Fruit fly (Drosophila melanogaster) whole organism, prepupa: Measurements from ENCODE around the gene Trf.

ENCODE experiments used
- Blimp-1 ChIP-seq: fragments of 200-800 bp; sonication (Bioruptor generic); optimal IDR thresholded peaks from 3 replicates; lab custom pipeline; 2017; ENCODE audit warnings: missing biosample characterization, missing genetic modification characterization, mild to moderate bottlenecking, moderate library complexity, missing genetic modification reagents
- CG11294 ChIP-seq: fragments of 200-800 bp; sonication (Bioruptor generic); IDR thresholded peaks from 2 replicates; pipeline ENCODE4 v1.3.6; 2022; ENCODE audit warnings: missing biosample characterization, missing genetic modification characterization
- CG11762 ChIP-seq: fragments of 200-800 bp; sonication (Bioruptor generic); optimal IDR thresholded peaks from 3 replicates; lab custom pipeline; 2016; ENCODE audit warnings: missing biosample characterization, missing genetic modification characterization; ENCODE audit not compliant: insufficient read depth
- CG11902 ChIP-seq: fragments of 200-800 bp; sonication (Bioruptor generic); optimal IDR thresholded peaks from 3 replicates; lab custom pipeline; 2016; ENCODE audit warnings: missing biosample characterization, missing genetic modification characterization
- CG15336 ChIP-seq: fragments of 200-800 bp; sonication (Bioruptor generic); IDR thresholded peaks from 2 replicates; pipeline ENCODE4 v1.3.6; 2022; ENCODE audit warnings: missing biosample characterization, missing genetic modification characterization
- CG1621 ChIP-seq: fragments of 200-800 bp; sonication (Bioruptor generic); optimal IDR thresholded peaks from 3 replicates; lab custom pipeline; 2018; ENCODE audit warnings: missing biosample characterization, mild to moderate bottlenecking, missing genetic modification characterization
- CG34406 ChIP-seq: fragments of 200-800 bp; sonication (Bioruptor generic); optimal IDR thresholded peaks from 3 replicates; lab custom pipeline; 2016; ENCODE audit warnings: missing biosample characterization, missing genetic modification characterization
- CG3919 ChIP-seq: fragments of 200-800 bp; sonication (Bioruptor generic); optimal IDR thresholded peaks from 3 replicates; lab custom pipeline; 2016; ENCODE audit warnings: missing biosample characterization, missing genetic modification characterization
- CG4318 ChIP-seq: fragments of 200-800 bp; sonication (Bioruptor generic); optimal IDR thresholded peaks from 3 replicates; lab custom pipeline; 2017; ENCODE audit warnings: missing biosample characterization, mild to moderate bottlenecking, missing genetic modification characterization
- CG6163 ChIP-seq: fragments of 200-800 bp; sonication (Bioruptor generic); IDR thresholded peaks from 3 replicates; pipeline ENCODE4 v1.3.6; 2022; ENCODE audit warnings: missing biosample characterization, missing genetic modification characterization
- CG6792 ChIP-seq: fragments of 200-800 bp; sonication (Bioruptor generic); optimal IDR thresholded peaks from 3 replicates; lab custom pipeline; 2016; ENCODE audit warnings: missing biosample characterization, missing genetic modification characterization
- CG6808 ChIP-seq: fragments of 200-800 bp; sonication (Bioruptor generic); optimal IDR thresholded peaks from 3 replicates; lab custom pipeline; 2017; ENCODE audit warnings: missing biosample characterization, missing genetic modification characterization, mild to moderate bottlenecking, moderate library complexity, missing genetic modification reagents
- CG6854 ChIP-seq: fragments of 200-800 bp; sonication (Bioruptor generic); optimal IDR thresholded peaks from 2 replicates; lab custom pipeline; 2017; ENCODE audit warnings: missing biosample characterization, mild to moderate bottlenecking, missing genetic modification characterization
- CG7368 ChIP-seq: fragments of 200-800 bp; sonication (Bioruptor generic); optimal IDR thresholded peaks from 3 replicates; lab custom pipeline; 2016; ENCODE audit warnings: missing biosample characterization, missing genetic modification characterization
- CG8119 ChIP-seq: fragments of 200-800 bp; sonication (Bioruptor generic); IDR thresholded peaks from 3 replicates; pipeline ENCODE4 v1.3.6; 2022; ENCODE audit warnings: missing biosample characterization, missing genetic modification characterization
- CG9139 ChIP-seq: fragments of 200-800 bp; sonication (Bioruptor generic); optimal IDR thresholded peaks from 3 replicates; lab custom pipeline; 2017; ENCODE audit warnings: missing biosample characterization, mild to moderate bottlenecking, missing genetic modification characterization
- Eip75B ChIP-seq: fragments of 200-800 bp; sonication (Bioruptor generic); optimal IDR thresholded peaks from 3 replicates; lab custom pipeline; 2016; ENCODE audit warnings: missing biosample characterization, missing genetic modification characterization
- Eip78C ChIP-seq: fragments of 200-800 bp; sonication (Bioruptor generic); peaks from one replicate; lab custom pipeline; 2016; ENCODE audit warnings: missing biosample characterization, missing genetic modification characterization
- Ets21C ChIP-seq: fragments of 200-800 bp; sonication (Bioruptor generic); optimal IDR thresholded peaks from 3 replicates; lab custom pipeline; 2016; ENCODE audit warnings: missing biosample characterization, missing genetic modification characterization
- Ets96B ChIP-seq: fragments of 200-800 bp; optimal IDR thresholded peaks from 2 replicates; lab custom pipeline; 2019; ENCODE audit warnings: missing biosample characterization, mild to moderate bottlenecking, missing genetic modification characterization, moderate library complexity
- Hr38 ChIP-seq: sonication (Bioruptor generic); optimal IDR thresholded peaks from 2 replicates; lab custom pipeline; 2016; ENCODE audit warnings: missing biosample characterization, missing genetic modification characterization
- Hr39 ChIP-seq: fragments of 200-800 bp; sonication (Bioruptor generic); optimal IDR thresholded peaks from 2 replicates; lab custom pipeline; 2016; ENCODE audit warnings: missing biosample characterization, missing genetic modification characterization
- Hr4 ChIP-seq: fragments of 200-800 bp; sonication (Bioruptor generic); optimal IDR thresholded peaks from 3 replicates; lab custom pipeline; 2016; ENCODE audit warnings: missing biosample characterization, missing genetic modification characterization
- Lpt ChIP-seq: fragments of 200-800 bp; sonication (Bioruptor generic); optimal IDR thresholded peaks from 3 replicates; lab custom pipeline; 2016; ENCODE audit warnings: missing biosample characterization, missing genetic modification characterization
- Met ChIP-seq: fragments of 200-800 bp; sonication (Bioruptor generic); optimal IDR thresholded peaks from 3 replicates; lab custom pipeline; 2016; ENCODE audit warnings: missing biosample characterization, missing genetic modification characterization
- Smox ChIP-seq: fragments of 200-800 bp; sonication (Bioruptor generic); optimal IDR thresholded peaks from 3 replicates; lab custom pipeline; 2016; ENCODE audit warnings: missing biosample characterization, missing genetic modification characterization
- Sox102F ChIP-seq: fragments of 200-800 bp; sonication (Bioruptor generic); optimal IDR thresholded peaks from 2 replicates; lab custom pipeline; 2016; ENCODE audit warnings: missing biosample characterization, mild to moderate bottlenecking, missing genetic modification characterization
- Sox14 ChIP-seq: fragments of 200-800 bp; sonication (Bioruptor generic); optimal IDR thresholded peaks from 3 replicates; lab custom pipeline; 2016; ENCODE audit warnings: missing biosample characterization, missing genetic modification characterization
- Sox15 ChIP-seq: fragments of 200-800 bp; sonication (Bioruptor generic); optimal IDR thresholded peaks from 3 replicates; lab custom pipeline; 2016; ENCODE audit warnings: missing biosample characterization, missing genetic modification characterization
- achi ChIP-seq: fragments of 200-800 bp; sonication (Bioruptor generic); optimal IDR thresholded peaks from 3 replicates; lab custom pipeline; 2016; ENCODE audit warnings: missing biosample characterization, missing genetic modification characterization
- acj6 ChIP-seq: fragments of 200-800 bp; sonication (Bioruptor generic); optimal IDR thresholded peaks from 3 replicates; lab custom pipeline; 2016; ENCODE audit warnings: missing biosample characterization, missing genetic modification characterization
- cyc ChIP-seq: fragments of 200-800 bp; sonication (Bioruptor generic); optimal IDR thresholded peaks from 3 replicates; lab custom pipeline; 2016; ENCODE audit warnings: missing biosample characterization, missing genetic modification characterization
- dsx ChIP-seq: fragments of 200-800 bp; optimal IDR thresholded peaks from 3 replicates; lab custom pipeline; 2019; ENCODE audit warnings: missing biosample characterization, mild to moderate bottlenecking, missing genetic modification characterization, moderate library complexity; ENCODE audit not compliant: poor library complexity, severe bottlenecking
- eg ChIP-seq: fragments of 200-800 bp; sonication (Bioruptor generic); IDR thresholded peaks from 3 replicates; pipeline ENCODE4 v1.3.6; 2022; ENCODE audit warnings: missing biosample characterization, missing genetic modification characterization
- esn ChIP-seq: fragments of 200-800 bp; sonication (Bioruptor generic); optimal IDR thresholded peaks from 2 replicates; lab custom pipeline; 2016; ENCODE audit warnings: missing biosample characterization, mild to moderate bottlenecking, missing genetic modification characterization, moderate library complexity
- fd59A ChIP-seq: fragments of 200-800 bp; sonication (Bioruptor generic); optimal IDR thresholded peaks from 2 replicates; lab custom pipeline; 2017; ENCODE audit warnings: missing biosample characterization, mild to moderate bottlenecking, missing genetic modification characterization, missing genetic modification reagents
- fd85E ChIP-seq: fragments of 200-800 bp; sonication (Bioruptor generic); optimal IDR thresholded peaks from 3 replicates; lab custom pipeline; 2016; ENCODE audit warnings: missing biosample characterization, missing genetic modification characterization
- lz ChIP-seq: fragments of 200-800 bp; sonication (Bioruptor generic); optimal IDR thresholded peaks from 3 replicates; lab custom pipeline; 2016; ENCODE audit warnings: missing biosample characterization, missing genetic modification characterization
- pdm3 ChIP-seq: fragments of 200-800 bp; sonication (Bioruptor generic); optimal IDR thresholded peaks from 3 replicates; lab custom pipeline; 2016; ENCODE audit warnings: missing biosample characterization, missing genetic modification characterization
- spab ChIP-seq: fragments of 200-800 bp; sonication (Bioruptor generic); optimal IDR thresholded peaks from 2 replicates; lab custom pipeline; 2017; ENCODE audit warnings: missing biosample characterization, mild to moderate bottlenecking, missing genetic modification characterization, missing genetic modification reagents
- ss ChIP-seq, 2 experiments: fragments of 200-800 bp; sonication (Bioruptor generic); optimal IDR thresholded peaks; 2 replicates in 1 of 2; 3 replicates in 1 of 2; lab custom pipeline; 2017 to 2018; ENCODE audit warnings: mild to moderate bottlenecking in 2 of 2, missing biosample characterization in 2 of 2, missing genetic modification characterization in 2 of 2, moderate library complexity in 1 of 2
- svp ChIP-seq: fragments of 200-800 bp; sonication (Bioruptor generic); peaks from one replicate; lab custom pipeline; 2016; ENCODE audit warnings: missing biosample characterization, missing genetic modification characterization
- topi ChIP-seq: fragments of 200-800 bp; sonication (Bioruptor generic); optimal IDR thresholded peaks from 3 replicates; lab custom pipeline; 2016; ENCODE audit warnings: missing biosample characterization, missing genetic modification characterization
- vri ChIP-seq: fragments of 200-800 bp; sonication (Bioruptor generic); optimal IDR thresholded peaks from 3 replicates; lab custom pipeline; 2016; ENCODE audit warnings: missing biosample characterization, mild to moderate bottlenecking, missing genetic modification characterization

The Trf gene

DNA sequence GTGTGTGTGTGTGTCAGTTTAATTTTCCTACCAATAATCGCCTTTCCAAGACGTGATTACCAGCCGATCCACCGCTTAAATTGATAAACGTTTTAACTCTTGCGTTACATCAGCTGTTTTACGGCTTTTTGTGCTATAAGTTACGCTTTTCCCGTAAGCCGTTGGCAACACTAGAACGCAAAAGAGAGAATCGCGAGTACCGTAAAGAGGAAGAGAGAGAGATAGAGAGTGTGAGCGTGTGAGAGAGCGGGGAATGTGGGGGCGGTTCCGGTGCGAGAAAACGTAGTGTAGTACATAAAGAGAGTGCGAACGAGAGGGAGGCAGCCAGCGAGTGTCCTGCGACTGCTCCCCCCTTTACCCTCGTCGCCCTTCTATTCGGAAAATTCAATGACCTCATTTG lies 41.1 kb upstream of the Trf start (continued):
- TF ChIP-seq Smox (GFP tag; lab: Kevin White, UChicago) (no peak), CG7368 (no peak), Sox15 (GFP tag; lab: Kevin White, UChicago) (no peak), Met (GFP tag; lab: Kevin White, UChicago) (no peak), Blimp-1 (GFP tag; lab: Kevin White, UChicago) (no peak), lz (GFP tag; lab: Kevin White, UChicago) (no peak), Hr4 (no peak), CG6792 (GFP tag; lab: Kevin White, UChicago) (no peak), Ets96B (no peak), spab (GFP tag; lab: Kevin White, UChicago) (no peak), fd59A (GFP tag; lab: Kevin White, UChicago) (no peak), achi (GFP tag; lab: Kevin White, UChicago) (peak; percentile 3), CG6808 (GFP tag; lab: Kevin White, UChicago) (no peak), Lpt (GFP tag; lab: Kevin White, UChicago) (no peak), dsx (no peak), cyc (GFP tag; lab: Kevin White, UChicago) (no peak)

DNA sequence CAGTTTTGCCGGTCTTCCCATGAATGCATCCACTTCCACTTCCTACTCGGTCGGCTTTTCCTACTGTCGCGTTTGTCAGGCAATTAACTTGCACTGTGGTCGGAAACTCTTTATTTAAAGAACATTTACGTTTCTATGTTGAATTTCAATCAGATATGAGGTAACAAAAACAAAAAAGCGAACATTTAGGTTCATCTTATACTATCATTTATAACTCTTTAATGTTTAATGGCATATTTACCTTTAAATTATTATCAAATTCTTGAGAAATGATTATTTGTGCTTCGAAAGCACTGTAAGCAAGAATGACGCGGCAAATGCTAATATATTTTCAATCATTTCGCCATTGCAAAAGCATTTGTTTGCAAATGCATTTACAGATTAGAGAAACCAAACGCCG lies 38.9 kb upstream of the Trf start:
- TF ChIP-seq CG4318 (GFP tag; lab: Kevin White, UChicago) = no peak
- no peak for TF ChIP-seq Met (GFP tag; lab: Kevin White, UChicago)
- no peak for TF ChIP-seq fd85E (GFP tag; lab: Kevin White, UChicago)
- no peak for TF ChIP-seq CG6854
- no peak for TF ChIP-seq CG34406 (GFP tag; lab: Kevin White, UChicago)
- TF ChIP-seq Sox102F (GFP tag; lab: Kevin White, UChicago) = no peak
- peak; percentile 28 for TF ChIP-seq topi (GFP tag; lab: Kevin White, UChicago)
- TF ChIP-seq pdm3 (GFP tag; lab: Kevin White, UChicago) = peak; percentile 5
- peak; percentile 49; the same call in 1 of the 2 replicates for TF ChIP-seq CG15336 (GFP tag; lab: Robert Waterston, UW)
- TF ChIP-seq CG6792 (GFP tag; lab: Kevin White, UChicago) = no peak
- peak; percentile 32 for TF ChIP-seq esn (GFP tag; lab: Kevin White, UChicago)
- no peak for TF ChIP-seq lz (GFP tag; lab: Kevin White, UChicago)
- no peak for TF ChIP-seq CG9139 (GFP tag; lab: Kevin White, UChicago)
- peak; percentile 10 for TF ChIP-seq Hr39 (GFP tag; lab: Kevin White, UChicago)
- TF ChIP-seq CG8119 (GFP tag; lab: Robert Waterston, UW) = peak; percentile 46; the same call in 1 of the 3 replicates
- 0 out of 3 replicates have a peak, but pooled peaks have one; percentile 39 for TF ChIP-seq CG6163 (GFP tag; lab: Robert Waterston, UW)
- TF ChIP-seq Eip75B (GFP tag; lab: Kevin White, UChicago) = peak; percentile 3
- no peak for TF ChIP-seq acj6 (GFP tag; lab: Kevin White, UChicago)
- 0 out of 3 replicates have a peak, but pooled peaks have one; percentile 9 for TF ChIP-seq eg
- peak; percentile 11 for TF ChIP-seq Sox14 (GFP tag; lab: Kevin White, UChicago)
- TF ChIP-seq vri (GFP tag; lab: Kevin White, UChicago) = no peak
- peak; percentile 28 for TF ChIP-seq achi (GFP tag; lab: Kevin White, UChicago)
- peak; percentile 70 for TF ChIP-seq Eip78C (GFP tag; lab: Kevin White, UChicago)
- no peak for TF ChIP-seq ss (GFP tag; optimal IDR thresholded peaks at IDR 0.05; lab: Kevin White, UChicago)
- peak; percentile 1 for TF ChIP-seq CG3919 (GFP tag; lab: Kevin White, UChicago)
- TF ChIP-seq, all 60 proteins: peak for 13

DNA sequence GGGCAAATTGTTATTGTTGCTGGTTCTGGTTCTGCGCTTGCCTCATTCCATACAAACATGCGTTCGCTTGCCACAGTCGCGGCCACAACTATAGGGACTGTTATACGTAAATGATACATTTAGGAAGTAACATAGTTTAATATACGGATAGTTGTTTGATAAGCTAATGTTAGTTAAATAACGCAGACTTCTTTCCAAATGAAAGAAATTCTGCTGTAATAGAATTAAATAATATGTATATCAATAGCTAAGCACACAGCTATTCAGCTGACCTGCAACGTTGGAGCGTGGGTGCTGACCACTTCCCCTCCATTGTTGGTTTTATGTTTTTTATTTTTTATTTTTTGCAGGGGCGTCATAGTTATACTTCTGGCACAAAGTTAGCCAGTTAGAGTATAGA lies 38.0 kb upstream of the Trf start:
- TF ChIP-seq CG11762 (peak; percentile 28), Sox14 (GFP tag; lab: Kevin White, UChicago) (peak; percentile 71), CG34406 (GFP tag; lab: Kevin White, UChicago) (peak; percentile 44), CG3919 (GFP tag; lab: Kevin White, UChicago) (peak; percentile 44), CG1621 (tag; lab: Kevin White, UChicago) (peak; percentile 41), Hr38 (no peak), cyc (GFP tag; lab: Kevin White, UChicago) (peak; percentile 23), Eip75B (GFP tag; lab: Kevin White, UChicago) (peak; percentile 63), CG11902 (GFP tag; lab: Kevin White, UChicago) (no peak), eg (peak; percentile 91), fd85E (GFP tag; lab: Kevin White, UChicago) (no peak), CG11294 (peak; percentile 47; the same call in 1 of the 2 replicates), dsx (peak; percentile 57), Sox102F (GFP tag; lab: Kevin White, UChicago) (no peak), fd59A (GFP tag; lab: Kevin White, UChicago) (peak; percentile 37), achi (GFP tag; lab: Kevin White, UChicago) (peak; percentile 62), CG6163 (GFP tag; lab: Robert Waterston, UW) (peak; percentile 83), svp (no peak), CG4318 (GFP tag; lab: Kevin White, UChicago) (no peak), Met (GFP tag; lab: Kevin White, UChicago) (no peak), Ets21C (GFP tag; lab: Kevin White, UChicago) (peak; percentile 3), CG7368 (peak; percentile 34), pdm3 (GFP tag; lab: Kevin White, UChicago) (peak; percentile 66), esn (GFP tag; lab: Kevin White, UChicago) (peak; percentile 48), Ets96B (peak; percentile 45)
